Fruit fly (Drosophila melanogaster) whole organism, embryonic: Measurements from ENCODE around the gene RpL6.
A peak's percentile ranks its signal among the peaks of the same experiment; 100 is the strongest.

ENCODE experiments used
- Aef1 ChIP-seq: fragments of 200-800 bp; sonication (Bioruptor generic); IDR thresholded peaks from 3 replicates; pipeline ENCODE4 v1.3.6; 2022; ENCODE audit warnings: missing biosample characterization, missing genetic modification characterization
- Asciz ChIP-seq: fragments of 200-800 bp; sonication (Bioruptor generic); optimal IDR thresholded peaks from 2 replicates; lab custom pipeline; 2017; ENCODE audit warnings: missing biosample characterization, mild to moderate bottlenecking, missing genetic modification characterization, missing genetic modification reagents
- C15 ChIP-seq: fragments of 200-800 bp; sonication (Bioruptor generic); IDR thresholded peaks from 3 replicates; pipeline ENCODE4 v1.3.6; 2022; ENCODE audit warnings: missing biosample characterization, missing genetic modification characterization
- CG10366 ChIP-seq: fragments of 200-800 bp; sonication (Bioruptor generic); IDR thresholded peaks from 2 replicates; pipeline ENCODE4 v1.3.6; 2022; ENCODE audit warnings: missing biosample characterization, missing genetic modification characterization
- CG10565 ChIP-seq: fragments of 200-800 bp; sonication (Bioruptor generic); optimal IDR thresholded peaks from 3 replicates; lab custom pipeline; 2016; ENCODE audit warnings: missing biosample characterization, mild to moderate bottlenecking, missing genetic modification characterization
- CG11560 ChIP-seq: fragments of 200-800 bp; sonication (Bioruptor generic); IDR thresholded peaks from 3 replicates; pipeline ENCODE4 v1.3.6; 2022; ENCODE audit warnings: missing biosample characterization, missing genetic modification characterization
- CG12071 ChIP-seq: fragments of 200-800 bp; sonication (Bioruptor generic); optimal IDR thresholded peaks from 3 replicates; lab custom pipeline; 2018; ENCODE audit warnings: missing biosample characterization, mild to moderate bottlenecking, missing genetic modification characterization
- CG12219 ChIP-seq: fragments of 200-800 bp; sonication (Bioruptor generic); optimal IDR thresholded peaks from 3 replicates; lab custom pipeline; 2018; ENCODE audit warnings: missing biosample characterization, mild to moderate bottlenecking, missing genetic modification characterization
- CG12299 ChIP-seq: fragments of 200-800 bp; sonication (Bioruptor generic); optimal IDR thresholded peaks from 2 replicates; lab custom pipeline; 2018; ENCODE audit warnings: missing biosample characterization, mild to moderate bottlenecking, missing genetic modification characterization
- CG12744 ChIP-seq: fragments of 200-800 bp; sonication (Bioruptor generic); optimal IDR thresholded peaks from 2 replicates; lab custom pipeline; 2016; ENCODE audit warnings: missing biosample characterization, missing genetic modification characterization
- CG13287 ChIP-seq: fragments of 200-800 bp; sonication (Bioruptor generic); IDR thresholded peaks from 2 replicates; pipeline ENCODE4 v1.3.6; 2022; ENCODE audit warnings: missing biosample characterization, missing genetic modification characterization; ENCODE audit not compliant: partially characterized antibody
- CG16813 ChIP-seq: fragments of 200-800 bp; sonication (Bioruptor generic); IDR thresholded peaks from 3 replicates; pipeline ENCODE4 v1.3.6; 2022; ENCODE audit warnings: missing biosample characterization, missing genetic modification characterization; ENCODE audit not compliant: partially characterized antibody
- CG17186 ChIP-seq: fragments of 200-800 bp; sonication (Bioruptor generic); optimal IDR thresholded peaks from 3 replicates; lab custom pipeline; 2017; ENCODE audit warnings: missing biosample characterization, missing genetic modification reagents, missing genetic modification characterization
- CG18262 ChIP-seq: fragments of 200-800 bp; optimal IDR thresholded peaks from 3 replicates; lab custom pipeline; 2019; ENCODE audit warnings: missing biosample characterization, mild to moderate bottlenecking, missing genetic modification characterization, moderate library complexity
- CG2116 ChIP-seq: fragments of 200-800 bp; sonication (Bioruptor generic); optimal IDR thresholded peaks from 3 replicates; lab custom pipeline; 2018; ENCODE audit warnings: missing biosample characterization, mild to moderate bottlenecking, missing genetic modification characterization
- CG2129 ChIP-seq: fragments of 200-800 bp; sonication (Bioruptor generic); IDR thresholded peaks from 2 replicates; pipeline ENCODE4 v1.3.6; 2022; ENCODE audit warnings: missing biosample characterization, missing genetic modification characterization; ENCODE audit not compliant: partially characterized antibody
- CG32767 ChIP-seq: fragments of 200-800 bp; sonication (Bioruptor generic); IDR thresholded peaks from 2 replicates; pipeline ENCODE4 v1.3.6; 2022; ENCODE audit warnings: missing biosample characterization, missing genetic modification characterization
- CG4707 ChIP-seq: fragments of 200-800 bp; sonication (Bioruptor generic); optimal IDR thresholded peaks from 2 replicates; lab custom pipeline; 2018; ENCODE audit warnings: missing biosample characterization, mild to moderate bottlenecking, missing genetic modification characterization, moderate library complexity
- CG8089 ChIP-seq: fragments of 200-800 bp; sonication (Bioruptor generic); optimal IDR thresholded peaks from 3 replicates; lab custom pipeline; 2016; ENCODE audit warnings: missing biosample characterization, missing genetic modification characterization
- Dad ChIP-seq: fragments of 200-800 bp; sonication (Bioruptor generic); optimal IDR thresholded peaks from 3 replicates; lab custom pipeline; 2016; ENCODE audit warnings: missing biosample characterization, missing genetic modification characterization
- Fer1 ChIP-seq: fragments of 200-800 bp; sonication (Bioruptor generic); optimal IDR thresholded peaks from 2 replicates; lab custom pipeline; 2017; ENCODE audit warnings: missing biosample characterization, mild to moderate bottlenecking, missing genetic modification characterization
- Fer2 ChIP-seq: fragments of 200-800 bp; sonication (Bioruptor generic); optimal IDR thresholded peaks from 2 replicates; lab custom pipeline; 2018; ENCODE audit warnings: missing biosample characterization, mild to moderate bottlenecking, missing genetic modification characterization, moderate library complexity
- Gsc ChIP-seq: fragments of 200-800 bp; sonication (Bioruptor generic); IDR thresholded peaks from 2 replicates; pipeline ENCODE4 v1.3.6; 2022; ENCODE audit warnings: missing biosample characterization, missing genetic modification characterization
- Hr51 ChIP-seq, 2 experiments: fragments of 200-800 bp; sonication (Bioruptor generic); optimal IDR thresholded peaks; 2 replicates in 1 of 2; 3 replicates in 1 of 2; lab custom pipeline; 2016 to 2018; ENCODE audit warnings: missing biosample characterization in 2 of 2, missing genetic modification characterization in 2 of 2, mild to moderate bottlenecking in 1 of 2, moderate library complexity in 1 of 2
- Hr78 ChIP-seq, 2 experiments: fragments of 200-800 bp in 1 of 2; fragments of >200 bp in 1 of 2; sonication (Bioruptor generic) in 1 of 2; optimal IDR thresholded peaks; 2 replicates each; lab custom pipeline; 2017 to 2019; ENCODE audit warnings: missing biosample characterization in 2 of 2, missing genetic modification characterization in 2 of 2, mild to moderate bottlenecking in 1 of 2, moderate library complexity in 1 of 2
- Med ChIP-seq: fragments of 200-800 bp; sonication (Bioruptor generic); peaks from one replicate; lab custom pipeline; 2016; ENCODE audit warnings: missing biosample characterization, missing genetic modification characterization, mild to moderate bottlenecking, inconsistent platforms, moderate library complexity
- Oli ChIP-seq: fragments of 200-800 bp; sonication (Bioruptor generic); optimal IDR thresholded peaks from 2 replicates; lab custom pipeline; 2018; ENCODE audit warnings: missing biosample characterization, mild to moderate bottlenecking, missing genetic modification characterization, moderate library complexity
- Ptx1 ChIP-seq: fragments of 200-800 bp; sonication (Bioruptor generic); IDR thresholded peaks from 2 replicates; pipeline ENCODE4 v1.3.6; 2022; ENCODE audit warnings: missing biosample characterization, missing genetic modification characterization
- Rx ChIP-seq: fragments of 200-800 bp; sonication (Bioruptor generic); IDR thresholded peaks from 2 replicates; pipeline ENCODE4 v1.3.6; 2022; ENCODE audit warnings: missing biosample characterization, missing genetic modification characterization
- Stat92E ChIP-seq, 3 experiments: fragments of >200 bp in 2 of 3; fragments of 200-800 bp in 1 of 3; sonication (Bioruptor generic) in 1 of 3; optimal IDR thresholded peaks; 2 replicates each; lab custom pipeline; 2017 to 2019; ENCODE audit warnings: missing biosample characterization in 3 of 3, missing genetic modification characterization in 3 of 3, mild to moderate bottlenecking in 1 of 3, moderate library complexity in 1 of 3
- bowl ChIP-seq: fragments of 200-800 bp; sonication (Bioruptor generic); IDR thresholded peaks from 2 replicates; pipeline ENCODE4 v1.3.6; 2022; ENCODE audit warnings: missing biosample characterization, missing genetic modification characterization
- crol ChIP-seq: fragments of 200-800 bp; sonication (Bioruptor generic); IDR thresholded peaks from 2 replicates; pipeline ENCODE4 v1.3.6; 2022; ENCODE audit warnings: missing biosample characterization, missing genetic modification characterization
- crp ChIP-seq, 2 experiments: fragments of 200-800 bp; sonication (Bioruptor generic); optimal IDR thresholded peaks; 2 replicates in 1 of 2; 3 replicates in 1 of 2; lab custom pipeline; 2017; ENCODE audit warnings: missing biosample characterization in 2 of 2, missing genetic modification characterization in 2 of 2, mild to moderate bottlenecking in 1 of 2, moderate library complexity in 1 of 2
- cwo ChIP-seq: fragments of 200-800 bp; sonication (Bioruptor generic); optimal IDR thresholded peaks from 3 replicates; lab custom pipeline; 2017; ENCODE audit warnings: missing biosample characterization, missing genetic modification characterization, mild to moderate bottlenecking, moderate library complexity, missing genetic modification reagents
- ewg ChIP-seq: fragments of 200-800 bp; sonication (Bioruptor generic); optimal IDR thresholded peaks from 3 replicates; lab custom pipeline; 2017; ENCODE audit warnings: mild to moderate bottlenecking, missing biosample characterization, missing genetic modification reagents, missing genetic modification characterization
- grn ChIP-seq: fragments of 200-800 bp; sonication (Bioruptor generic); optimal IDR thresholded peaks from 3 replicates; lab custom pipeline; 2017; ENCODE audit warnings: missing biosample characterization, missing genetic modification characterization
- ham ChIP-seq: fragments of 200-800 bp; sonication (Bioruptor generic); IDR thresholded peaks from 2 replicates; pipeline ENCODE4 v1.3.6; 2022; ENCODE audit warnings: missing biosample characterization, missing genetic modification characterization
- lab ChIP-seq: fragments of 200-800 bp; sonication (Bioruptor generic); optimal IDR thresholded peaks from 3 replicates; lab custom pipeline; 2017; ENCODE audit warnings: missing biosample characterization, missing genetic modification characterization, mild to moderate bottlenecking, moderate library complexity, missing genetic modification reagents
- pfk ChIP-seq: fragments of 200-800 bp; sonication (Bioruptor generic); optimal IDR thresholded peaks from 2 replicates; lab custom pipeline; 2018; ENCODE audit warnings: missing biosample characterization, mild to moderate bottlenecking, missing genetic modification characterization, moderate library complexity
- ro ChIP-seq: fragments of 200-800 bp; sonication (Bioruptor generic); IDR thresholded peaks from 2 replicates; pipeline ENCODE4 v1.3.6; 2022; ENCODE audit warnings: missing biosample characterization, missing genetic modification characterization
- scrt ChIP-seq: fragments of 200-800 bp; sonication (Bioruptor generic); optimal IDR thresholded peaks from 2 replicates; lab custom pipeline; 2018; ENCODE audit warnings: missing biosample characterization, mild to moderate bottlenecking, missing genetic modification characterization, moderate library complexity
- sens-2 ChIP-seq: fragments of 200-800 bp; sonication (Bioruptor generic); IDR thresholded peaks from 2 replicates; pipeline ENCODE4 v1.3.6; 2022; ENCODE audit warnings: missing biosample characterization, missing genetic modification characterization
- so ChIP-seq: fragments of 200-800 bp; sonication (Bioruptor generic); IDR thresholded peaks from 3 replicates; pipeline ENCODE4 v1.3.6; 2022; ENCODE audit warnings: missing biosample characterization, missing genetic modification characterization
- tap ChIP-seq: fragments of 200-800 bp; optimal IDR thresholded peaks from 3 replicates; lab custom pipeline; 2019; ENCODE audit warnings: missing biosample characterization, mild to moderate bottlenecking, missing genetic modification characterization, moderate library complexity
- wor ChIP-seq: fragments of 200-800 bp; sonication (Bioruptor generic); IDR thresholded peaks from 2 replicates; pipeline ENCODE4 v1.3.6; 2022; ENCODE audit warnings: missing biosample characterization, missing genetic modification characterization
- zf30C ChIP-seq: fragments of 200-800 bp; sonication (Bioruptor generic); optimal IDR thresholded peaks from 3 replicates; lab custom pipeline; 2018; ENCODE audit warnings: missing biosample characterization, mild to moderate bottlenecking, missing genetic modification characterization

Gene RpL6

dm6 chr3R:31612564-31612963 lies 16.6 kb upstream of the RpL6 start, which contains the start of gene CycG:
Gene CycG, minus strand, starts transcription at chr3R:31612664.
- peak; percentile 48 for TF ChIP-seq Med
- TF ChIP-seq C15 (GFP tag; lab: Robert Waterston, UW): no peak
- no peak for TF ChIP-seq CG12744 (GFP tag; lab: Kevin White, UChicago)
- TF ChIP-seq Oli (tag; lab: Kevin White, UChicago): no peak
- TF ChIP-seq Dad (GFP tag; lab: Kevin White, UChicago): no peak
- TF ChIP-seq crol: no peak
- TF ChIP-seq wor (GFP tag; lab: Robert Waterston, UW): no peak

dm6 chr3R:31610639-31611594 lies 14.9 kb upstream of the RpL6 start, which contains the start of gene Med:
Gene Med, plus strand, starts transcription at chr3R:31611046.
- TF ChIP-seq CG12071 (GFP tag; lab: Kevin White, UChicago) (no peak), Fer1 (GFP tag; lab: Kevin White, UChicago) (no peak), CG10366 (GFP tag; lab: Robert Waterston, UW) (no peak), Hr51 (GFP tag; optimal IDR thresholded peaks at IDR 0.05; lab: Kevin White, UChicago) (no peak), ham (GFP tag; lab: Robert Waterston, UW) (no peak), CG17186 (peak; percentile 73), CG18262 (tag; lab: Kevin White, UChicago) (peak; percentile 22), crp (GFP tag; optimal IDR thresholded peaks at IDR 0.05; lab: Kevin White, UChicago) (peak in 1 of 2 experiments; percentile 45), CG4707 (GFP tag; lab: Kevin White, UChicago) (no peak), tap (tag; lab: Kevin White, UChicago) (no peak), scrt (peak; percentile 62), Fer2 (tag; lab: Kevin White, UChicago) (no peak), Gsc (GFP tag; lab: Robert Waterston, UW) (no peak), ro (no peak), Stat92E (GFP tag; optimal IDR thresholded peaks at IDR 0.05; lab: Kevin White, UChicago) (peak in 1 of 3 experiments; percentile 58), Hr78 (GFP tag; optimal IDR thresholded peaks at IDR 0.05; lab: Kevin White, UChicago) (no peak), CG12219 (GFP tag; lab: Kevin White, UChicago) (no peak), CG32767 (GFP tag; lab: Robert Waterston, UW) (no peak), cwo (GFP tag; lab: Kevin White, UChicago) (no peak), CG13287 (GFP tag; lab: Robert Waterston, UW) (no peak), CG2116 (GFP tag; lab: Kevin White, UChicago) (peak; percentile 51), Asciz (GFP tag; lab: Kevin White, UChicago) (no peak), pfk (no peak), so (GFP tag; lab: Robert Waterston, UW) (no peak), Rx (GFP tag; lab: Robert Waterston, UW) (no peak), CG10565 (no peak), CG8089 (GFP tag; lab: Kevin White, UChicago) (no peak), Ptx1 (GFP tag; lab: Robert Waterston, UW) (no peak), Aef1 (GFP tag; lab: Robert Waterston, UW) (no peak), CG12299 (tag; lab: Kevin White, UChicago) (no peak), CG11560 (tag; lab: Robert Waterston, UW) (no peak), grn (GFP tag; lab: Kevin White, UChicago) (peak; percentile 55), CG16813 (GFP tag; lab: Robert Waterston, UW) (no peak), sens-2 (no peak), ewg (GFP tag; lab: Kevin White, UChicago) (peak; percentile 65), zf30C (no peak), bowl (GFP tag; lab: Robert Waterston, UW) (no peak), CG2129 (GFP tag; lab: Robert Waterston, UW) (no peak), lab (GFP tag; lab: Kevin White, UChicago) (no peak)
